Worm (Caenorhabditis elegans): ENCODE results near the gene sor-3.

The sor-3 gene

DNA sequence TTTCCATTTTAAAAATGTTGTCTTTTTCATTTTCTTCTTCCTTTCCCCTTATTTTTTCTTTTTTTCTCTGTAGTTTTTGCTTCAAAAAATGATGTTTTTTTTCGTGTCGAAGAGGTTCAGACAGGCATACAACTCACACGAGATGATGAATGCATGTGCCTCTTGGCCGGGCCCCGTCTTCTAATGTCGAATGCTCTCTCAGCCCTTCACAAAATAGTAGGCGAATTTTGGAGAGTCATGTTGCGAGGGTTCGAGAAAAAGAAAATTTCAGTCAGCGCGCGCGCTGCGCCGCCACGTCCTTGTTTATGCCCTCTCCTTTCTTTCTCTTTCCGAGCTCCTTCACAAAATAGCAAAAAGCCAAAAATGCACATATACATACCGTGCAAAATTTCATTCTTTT is 29.4 kb upstream of the sor-3 start (continued):
- TF ChIP-seq mxl-2 (GFP tag; conservative IDR thresholded peaks at IDR 0.05), result no peak
- TF ChIP-seq unc-39 (tag; optimal IDR thresholded peaks at IDR 0.05), result no peak
- TF ChIP-seq nhr-76 (tag; optimal IDR thresholded peaks at IDR 0.05), result no peak
- no peak for TF ChIP-seq nhr-111 (GFP tag; optimal IDR thresholded peaks at IDR 0.05)
- no peak for TF ChIP-seq pqm-1 (tag; optimal IDR thresholded peaks at IDR 0.05)
- peak in 1 of 2 experiments; percentile 17 for TF ChIP-seq daf-16 (GFP tag; optimal IDR thresholded peaks at IDR 0.05)
- peak; percentile 62 for TF ChIP-seq daf-16 (tag; optimal IDR thresholded peaks at IDR 0.05)
- TF ChIP-seq spr-3 (GFP tag; optimal IDR thresholded peaks at IDR 0.05), result no peak
- TF ChIP-seq mdt-29 (GFP tag; IDR thresholded peaks at IDR 0.05), result no peak
- peak; percentile 81 for TF ChIP-seq hmg-1.1 (GFP tag; IDR thresholded peaks at IDR 0.05)
- TF ChIP-seq lin-38 (GFP tag; IDR thresholded peaks at IDR 0.05), result peak; percentile 39; the same call in 1 of the 2 replicates
- TF ChIP-seq zfp-3 (GFP tag; conservative IDR thresholded peaks at IDR 0.05), result no peak
- no peak for TF ChIP-seq ceh-44 (GFP tag; IDR thresholded peaks at IDR 0.05)
- TF ChIP-seq hif-1 (tag; optimal IDR thresholded peaks at IDR 0.05), result peak in 1 of 2 experiments; percentile 75
- TF ChIP-seq nhr-48 (tag; optimal IDR thresholded peaks at IDR 0.05), result no peak
- TF ChIP-seq dmd-6 (GFP tag; IDR thresholded peaks at IDR 0.05), result peak; percentile 32
- no peak for TF ChIP-seq nhr-6 (tag; optimal IDR thresholded peaks at IDR 0.05)
- 0 out of 2 replicates have a peak, but pooled peaks have one; percentile 39 for TF ChIP-seq dmd-9 (GFP tag; IDR thresholded peaks at IDR 0.05)
- TF ChIP-seq ama-1 (optimal IDR thresholded peaks at IDR 0.05), result no peak
- peak; percentile 59 for TF ChIP-seq dve-1 (tag; optimal IDR thresholded peaks at IDR 0.05; ENCODE audit: insufficient read depth)
- no peak for TF ChIP-seq ceh-28 (tag; optimal IDR thresholded peaks at IDR 0.05)
- TF ChIP-seq hlh-11 (tag; optimal IDR thresholded peaks at IDR 0.05), result peak; percentile 68
- no peak for TF ChIP-seq spr-1 (tag; optimal IDR thresholded peaks at IDR 0.05)
- peak; percentile 87 for TF ChIP-seq fkh-10 (GFP tag; optimal IDR thresholded peaks at IDR 0.05)
- no peak for TF ChIP-seq snpc-1.2 (GFP tag; IDR thresholded peaks at IDR 0.05)
- no peak for TF ChIP-seq dmd-8 (GFP tag; IDR thresholded peaks at IDR 0.05)
- TF ChIP-seq madf-9 (GFP tag; conservative IDR thresholded peaks at IDR 0.05), result no peak
- no peak for TF ChIP-seq lir-3 (tag; optimal IDR thresholded peaks at IDR 0.05)
- TF ChIP-seq duxl-1 (tag; optimal IDR thresholded peaks at IDR 0.05; ENCODE audit: poor library complexity), result no peak
- peak; percentile 61 for TF ChIP-seq rbr-2 (tag; optimal IDR thresholded peaks at IDR 0.05)
- 0 out of 2 replicates have a peak, but pooled peaks have one; percentile 43 for TF ChIP-seq ceh-20 (GFP tag; IDR thresholded peaks at IDR 0.05)
- TF ChIP-seq F26F4.8 (GFP tag; conservative IDR thresholded peaks at IDR 0.05), result no peak
- TF ChIP-seq egl-43 (GFP tag; IDR thresholded peaks at IDR 0.05), result peak; percentile 49; the same call in 1 of the 2 replicates
- TF ChIP-seq lin-29 (GFP tag; IDR thresholded peaks at IDR 0.05), result no peak
- TF ChIP-seq nhr-10 (tag; optimal IDR thresholded peaks at IDR 0.05), result no peak
- TF ChIP-seq nhr-102 (tag; optimal IDR thresholded peaks at IDR 0.05), result no peak
- TF ChIP-seq zip-11 (GFP tag; IDR thresholded peaks at IDR 0.05), result no peak
- peak; percentile 90 to 97 for TF ChIP-seq mdl-1 (tag; optimal IDR thresholded peaks at IDR 0.05)
- TF ChIP-seq ZK337.2 (GFP tag; IDR thresholded peaks at IDR 0.05), result no peak
- peak; percentile 33; the same call in 1 of the 2 replicates for TF ChIP-seq set-16 (GFP tag; IDR thresholded peaks at IDR 0.05)
- TF ChIP-seq ztf-11 (tag; optimal IDR thresholded peaks at IDR 0.05), result no peak
- no peak for TF ChIP-seq ctbp-1 (GFP tag; IDR thresholded peaks at IDR 0.05)
- TF ChIP-seq daf-19 (GFP tag; conservative IDR thresholded peaks at IDR 0.05), result no peak
- TF ChIP-seq lin-13 (GFP tag; optimal IDR thresholded peaks at IDR 0.05), result no peak
- no peak for TF ChIP-seq cey-2 (tag; optimal IDR thresholded peaks at IDR 0.05; ENCODE audit: borderline replicate concordance, insufficient read depth)
- TF ChIP-seq daf-8 (GFP tag; IDR thresholded peaks at IDR 0.05), result no peak
- peak; percentile 35 for TF ChIP-seq T20F7.1 (GFP tag; optimal IDR thresholded peaks at IDR 0.05)
- TF ChIP-seq F44E2.7 (GFP tag; IDR thresholded peaks at IDR 0.05), result no peak

Measured in whole organism, L4 larva.